Fruit fly (Drosophila melanogaster): ENCODE data around the gene CG2082.

CG2082 gene

DNA sequence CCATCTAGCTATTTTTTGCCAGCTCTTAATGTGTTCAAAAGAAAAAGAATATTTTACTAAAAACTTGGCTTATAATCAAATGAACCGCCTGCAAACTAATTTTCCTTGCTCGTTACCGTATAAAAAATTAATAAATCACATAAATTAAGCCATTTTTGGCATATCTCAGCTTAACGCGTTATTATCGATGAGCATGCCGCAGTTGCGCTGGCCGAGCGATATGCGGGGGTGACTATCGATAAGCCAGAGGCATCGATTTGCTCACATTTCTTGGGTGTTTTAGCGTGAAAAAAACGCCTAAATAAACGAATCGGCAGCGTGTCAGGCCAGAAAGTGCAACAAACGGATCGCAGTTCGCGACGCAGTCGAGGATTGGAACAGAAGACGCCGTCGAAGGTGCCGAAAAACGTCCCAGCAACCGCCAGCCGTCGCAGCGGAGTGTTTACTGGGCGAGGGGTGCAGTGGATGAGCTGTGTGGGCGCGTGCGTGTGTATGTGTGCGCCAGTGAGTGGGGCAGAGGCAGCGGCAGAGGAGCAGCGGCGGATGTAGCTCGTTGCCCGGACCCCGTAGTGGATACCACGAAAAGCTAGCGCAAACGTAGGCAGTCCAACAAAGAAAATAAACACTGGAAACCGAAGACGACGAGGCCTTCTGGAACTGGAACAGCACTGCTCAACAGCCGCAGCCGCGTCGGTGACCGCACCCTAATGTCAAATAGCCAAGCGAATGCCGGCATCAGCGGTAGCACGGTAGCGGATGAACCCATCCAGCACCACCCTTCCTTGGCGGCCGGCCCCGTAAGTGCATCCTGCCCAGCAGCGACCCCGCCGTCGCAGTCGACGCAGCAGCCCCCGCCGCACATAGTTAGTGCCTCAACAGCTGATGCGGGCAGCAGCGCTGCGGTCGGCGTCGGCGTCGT is 38.3 kb downstream of the CG2082 start, which contains the start of the genes Sym and Madm (continued):
- TF ChIP-seq prd (optimal IDR thresholded peaks at IDR 0.05), result no peak
- TF ChIP-seq prd (GFP tag; IDR thresholded peaks at IDR 0.05), result peak; percentile 72
- TF ChIP-seq grn (GFP tag; optimal IDR thresholded peaks at IDR 0.05), result no peak
- TF ChIP-seq CG11085 (GFP tag; IDR thresholded peaks at IDR 0.05), result no peak
- TF ChIP-seq CG10431 (GFP tag; optimal IDR thresholded peaks at IDR 0.05), result no peak
- TF ChIP-seq Hmr (GFP tag; optimal IDR thresholded peaks at IDR 0.05), result no peak
- TF ChIP-seq al (GFP tag; IDR thresholded peaks at IDR 0.05), result peak; percentile 45
- no peak for TF ChIP-seq B-H2 (GFP tag; optimal IDR thresholded peaks at IDR 0.05)
- TF ChIP-seq trh (GFP tag; optimal IDR thresholded peaks at IDR 0.05), result no peak
- no peak for TF ChIP-seq CG4404 (GFP tag; IDR thresholded peaks at IDR 0.05)
- no peak for TF ChIP-seq CG12104 (GFP tag; optimal IDR thresholded peaks at IDR 0.05)
- no peak for TF ChIP-seq danr (GFP tag; IDR thresholded peaks at IDR 0.05)
- TF ChIP-seq CG9727 (GFP tag; optimal IDR thresholded peaks at IDR 0.05), result peak; percentile 50
- no peak for TF ChIP-seq CG18619 (GFP tag; optimal IDR thresholded peaks at IDR 0.05)
- peak; percentile 19 for TF ChIP-seq Antp (GFP tag; optimal IDR thresholded peaks at IDR 0.05)
- TF ChIP-seq CG2116 (GFP tag; optimal IDR thresholded peaks at IDR 0.05), result peak; percentile 95
- TF ChIP-seq tin (GFP tag; optimal IDR thresholded peaks at IDR 0.05), result peak; percentile 40
- no peak for TF ChIP-seq Mes4 (GFP tag; optimal IDR thresholded peaks at IDR 0.05)
- peak; percentile 50 for TF ChIP-seq zfh2 (GFP tag; optimal IDR thresholded peaks at IDR 0.05)
- TF ChIP-seq CG33213 (GFP tag; optimal IDR thresholded peaks at IDR 0.05), result peak; percentile 17
- TF ChIP-seq Doc3 (GFP tag; IDR thresholded peaks at IDR 0.05; ENCODE audit: partially characterized antibody), result peak; percentile 83
- no peak for TF ChIP-seq dan (GFP tag; IDR thresholded peaks at IDR 0.05)
- TF ChIP-seq CG8290 (GFP tag; optimal IDR thresholded peaks at IDR 0.05), result no peak
- TF ChIP-seq CG8290 (tag; optimal IDR thresholded peaks at IDR 0.05), result no peak
- peak; percentile 55 for TF ChIP-seq CG10267 (tag; optimal IDR thresholded peaks at IDR 0.05)
- TF ChIP-seq CG10147 (GFP tag; optimal IDR thresholded peaks at IDR 0.05), result peak; percentile 39
- TF ChIP-seq tgo (GFP tag; IDR thresholded peaks at IDR 0.05), result 0 out of 3 replicates have a peak, but pooled peaks have one; percentile 44
- no peak for TF ChIP-seq fru (optimal IDR thresholded peaks at IDR 0.05)
- TF ChIP-seq CG9609 (GFP tag; optimal IDR thresholded peaks at IDR 0.05), result no peak
- peak; percentile 91 for TF ChIP-seq Sry-β (GFP tag; optimal IDR thresholded peaks at IDR 0.05)
- TF ChIP-seq CG3838 (GFP tag; optimal IDR thresholded peaks at IDR 0.05), result no peak
- TF ChIP-seq HHEX (GFP tag; optimal IDR thresholded peaks at IDR 0.05), result no peak
- TF ChIP-seq Abd-B (GFP tag; optimal IDR thresholded peaks at IDR 0.05), result peak; percentile 56
- no peak for TF ChIP-seq CG4328 (GFP tag; optimal IDR thresholded peaks at IDR 0.05)
- TF ChIP-seq CG17568 (GFP tag; optimal IDR thresholded peaks at IDR 0.05), result no peak
- no peak for TF ChIP-seq wek (GFP tag; optimal IDR thresholded peaks at IDR 0.05)
- no peak for TF ChIP-seq odd (GFP tag; optimal IDR thresholded peaks at IDR 0.05)
- peak; percentile 86 for TF ChIP-seq inv (GFP tag; IDR thresholded peaks at IDR 0.05; ENCODE audit: partially characterized antibody)
- TF ChIP-seq YL-1 (GFP tag; optimal IDR thresholded peaks at IDR 0.05), result peak; percentile 92
- TF ChIP-seq CG10274 (GFP tag; optimal IDR thresholded peaks at IDR 0.05), result peak; percentile 48
- TF ChIP-seq CG31388 (GFP tag; optimal IDR thresholded peaks at IDR 0.05), result no peak
- no peak for TF ChIP-seq Atf3 (GFP tag; optimal IDR thresholded peaks at IDR 0.05)
- TF ChIP-seq Kr (GFP tag; optimal IDR thresholded peaks at IDR 0.05), result no peak
- no peak for TF ChIP-seq Hey (tag; optimal IDR thresholded peaks at IDR 0.05)
- TF ChIP-seq corto (GFP tag; optimal IDR thresholded peaks at IDR 0.05), result no peak
- peak; percentile 63 for TF ChIP-seq gro (GFP tag; optimal IDR thresholded peaks at IDR 0.05)
- TF ChIP-seq bab2 (GFP tag; optimal IDR thresholded peaks at IDR 0.05), result peak; percentile 37
- TF ChIP-seq CG3407 (GFP tag; optimal IDR thresholded peaks at IDR 0.05), result no peak
- TF ChIP-seq CoRest (tag; optimal IDR thresholded peaks at IDR 0.05), result peak; percentile 56
- TF ChIP-seq abd-A (tag; optimal IDR thresholded peaks at IDR 0.05), result no peak

Measured in whole organism, embryonic.